Worm (Caenorhabditis elegans) whole organism, L1 larva: ENCODE measurements around the gene fbxa-112.
A peak's percentile ranks its signal among the peaks of the same experiment; 100 is the strongest.

Experiments used
- C04F5.9 ChIP-seq: sonication (generic microtip); optimal IDR thresholded peaks from 2 replicates; lab custom pipeline; 2016; ENCODE audit warnings: missing genetic modification characterization, missing compliant biosample characterization
- C34B4.2 ChIP-seq: sonication (generic microtip); optimal IDR thresholded peaks from 2 replicates; lab custom pipeline; 2017; ENCODE audit warnings: mild to moderate bottlenecking, missing genetic modification characterization, missing compliant biosample characterization
- F16B12.6 ChIP-seq: fragments of 150-350 bp; optimal IDR thresholded peaks from 2 replicates; lab custom pipeline; 2014; ENCODE audit warnings: missing biosample characterization, missing genetic modification characterization
- Y116A8C.19 ChIP-seq: sonication (generic microtip); optimal IDR thresholded peaks from 2 replicates; lab custom pipeline; 2016; ENCODE audit warnings: missing compliant biosample characterization, missing genetic modification characterization, borderline replicate concordance
- aha-1 ChIP-seq: fragments of 150-350 bp; optimal IDR thresholded peaks from 2 replicates; lab custom pipeline; 2014; ENCODE audit warnings: missing biosample characterization, missing genetic modification characterization
- aly-2 ChIP-seq: fragments of 150-350 bp; optimal IDR thresholded peaks from 2 replicates; lab custom pipeline; 2014; ENCODE audit warnings: missing biosample characterization, missing genetic modification characterization
- ama-1 ChIP-seq: fragments of 150-350 bp; optimal IDR thresholded peaks from 2 replicates; lab custom pipeline; 2014
- blmp-1 ChIP-seq: fragments of 150-350 bp; optimal IDR thresholded peaks from 2 replicates; lab custom pipeline; 2014; ENCODE audit warnings: missing biosample characterization, missing genetic modification characterization
- ceh-8 ChIP-seq: fragments of 200-800 bp; sonication (Bioruptor generic); optimal IDR thresholded peaks from 2 replicates; lab custom pipeline; 2018; ENCODE audit warnings: mild to moderate bottlenecking, missing genetic modification characterization, moderate library complexity, missing compliant biosample characterization
- ceh-82 ChIP-seq, 3 experiments: fragments of 150-350 bp in 1 of 3; sonication (generic microtip) in 2 of 3; optimal IDR thresholded peaks; 2 replicates each; lab custom pipeline; 2014 to 2017; ENCODE audit warnings: missing biosample characterization in 3 of 3, missing genetic modification characterization in 3 of 3
- ceh-88 ChIP-seq: fragments of 200-800 bp; sonication (Bioruptor generic); IDR thresholded peaks from 2 replicates; pipeline ENCODE4 v1.3.6; 2022; ENCODE audit warnings: missing genetic modification characterization, missing compliant biosample characterization
- ceh-90 ChIP-seq: sonication (generic microtip); optimal IDR thresholded peaks from 2 replicates; lab custom pipeline; 2016; ENCODE audit warnings: missing genetic modification characterization, missing compliant biosample characterization
- ces-1 ChIP-seq: fragments of 150-350 bp; optimal IDR thresholded peaks from 2 replicates; lab custom pipeline; 2014; ENCODE audit warnings: missing biosample characterization, missing genetic modification reagents, missing genetic modification characterization
- dpl-1 ChIP-seq, 3 experiments: fragments of 150-350 bp in 2 of 3; sonication (generic microtip) in 1 of 3; optimal IDR thresholded peaks; 2 replicates each; lab custom pipeline; 2014 to 2017; ENCODE audit warnings: missing biosample characterization in 3 of 3, missing genetic modification characterization in 3 of 3, missing genetic modification reagents in 3 of 3
- dsc-1 ChIP-seq: sonication (generic microtip); optimal IDR thresholded peaks from 2 replicates; lab custom pipeline; 2016; ENCODE audit warnings: mild to moderate bottlenecking, missing genetic modification characterization, missing compliant biosample characterization
- efl-1 ChIP-seq, 4 experiments: fragments of 150-350 bp; optimal IDR thresholded peaks in 3 of 4; peaks in 1 of 4; 1 replicate in 1 of 4; 2 replicates in 3 of 4; lab custom pipeline; 2014; ENCODE audit warnings: missing biosample characterization in 2 of 4, missing genetic modification characterization in 2 of 4, missing genetic modification reagents in 2 of 4
- efl-3 ChIP-seq: fragments of 200-800 bp; sonication (Bioruptor generic); optimal IDR thresholded peaks from 2 replicates; lab custom pipeline; 2018; ENCODE audit warnings: mild to moderate bottlenecking, missing genetic modification characterization, missing compliant biosample characterization
- egl-13 ChIP-seq: sonication (generic microtip); optimal IDR thresholded peaks from 2 replicates; lab custom pipeline; 2016; ENCODE audit warnings: missing genotype, missing genetic modification reagents, missing genetic modification characterization, missing compliant biosample characterization
- egl-27 ChIP-seq, 2 experiments: fragments of 150-350 bp in 1 of 2; sonication (generic microtip); optimal IDR thresholded peaks; 3 replicates each; lab custom pipeline; 2017 to 2018; ENCODE audit warnings: missing biosample characterization in 2 of 2, missing genetic modification characterization in 2 of 2, missing genetic modification reagents in 2 of 2
- ets-5 ChIP-seq: fragments of 200-800 bp; sonication (Bioruptor generic); IDR thresholded peaks from 2 replicates; pipeline ENCODE4 v1.3.6; 2022; ENCODE audit warnings: missing genetic modification characterization, missing compliant biosample characterization
- fkh-8 ChIP-seq: sonication (generic microtip); optimal IDR thresholded peaks from 2 replicates; lab custom pipeline; 2016; ENCODE audit warnings: mild to moderate bottlenecking, missing genetic modification characterization, missing compliant biosample characterization
- hlh-17 ChIP-seq: fragments of 200-800 bp; sonication (Bioruptor generic); optimal IDR thresholded peaks from 2 replicates; lab custom pipeline; 2018; ENCODE audit warnings: missing genetic modification characterization, mild to moderate bottlenecking, missing compliant biosample characterization, moderate library complexity, borderline replicate concordance
- hpl-2 ChIP-seq: fragments of 150-350 bp; optimal IDR thresholded peaks from 2 replicates; lab custom pipeline; 2014; ENCODE audit warnings: missing biosample characterization, missing genetic modification reagents, missing genetic modification characterization
- irx-1 ChIP-seq: sonication (generic microtip); optimal IDR thresholded peaks from 2 replicates; lab custom pipeline; 2016; ENCODE audit warnings: missing genetic modification characterization, missing compliant biosample characterization
- jun-1 ChIP-seq: fragments of 150-350 bp; optimal IDR thresholded peaks from 2 replicates; lab custom pipeline; 2014; ENCODE audit warnings: missing biosample characterization, missing genetic modification reagents, missing genetic modification characterization
- lin-13 ChIP-seq: fragments of 150-350 bp; optimal IDR thresholded peaks from 2 replicates; lab custom pipeline; 2014; ENCODE audit warnings: missing biosample characterization, missing genetic modification reagents, missing genetic modification characterization
- lin-35 ChIP-seq, 2 experiments: fragments of 150-350 bp; optimal IDR thresholded peaks; 2 replicates each; lab custom pipeline; 2014; ENCODE audit warnings: missing biosample characterization in 2 of 2, missing genetic modification characterization in 2 of 2, missing genetic modification reagents in 2 of 2
- lin-39 ChIP-seq: fragments of 150-350 bp; optimal IDR thresholded peaks from 2 replicates; lab custom pipeline; 2014; ENCODE audit warnings: missing biosample characterization, missing genetic modification reagents, missing genetic modification characterization
- lsy-2 ChIP-seq, 2 experiments: fragments of 150-350 bp; optimal IDR thresholded peaks; 2 replicates each; lab custom pipeline; 2014; ENCODE audit warnings: missing biosample characterization in 2 of 2, missing genetic modification characterization in 2 of 2
- mef-2 ChIP-seq: fragments of 150-350 bp; optimal IDR thresholded peaks from 2 replicates; lab custom pipeline; 2014; ENCODE audit warnings: missing biosample characterization, missing genetic modification characterization
- nhr-12 ChIP-seq: sonication (generic microtip); optimal IDR thresholded peaks from 2 replicates; lab custom pipeline; 2017; ENCODE audit warnings: missing biosample characterization, missing genetic modification characterization
- nhr-20 ChIP-seq: sonication (generic microtip); optimal IDR thresholded peaks from 2 replicates; lab custom pipeline; 2016; ENCODE audit warnings: mild to moderate bottlenecking, missing genetic modification characterization, missing compliant biosample characterization
- nhr-237 ChIP-seq: fragments of 150-350 bp; optimal IDR thresholded peaks from 2 replicates; lab custom pipeline; 2014; ENCODE audit warnings: missing biosample characterization, missing genetic modification characterization
- nhr-71 ChIP-seq: sonication (generic microtip); optimal IDR thresholded peaks from 2 replicates; lab custom pipeline; 2016; ENCODE audit warnings: mild to moderate bottlenecking, missing genetic modification characterization, moderate library complexity, missing compliant biosample characterization
- nhr-77 ChIP-seq: fragments of 150-350 bp; optimal IDR thresholded peaks from 2 replicates; lab custom pipeline; 2014; ENCODE audit warnings: missing biosample characterization, missing genetic modification characterization
- nhr-85 ChIP-seq: sonication (generic microtip); peaks from one replicate; lab custom pipeline; 2016; ENCODE audit warnings: missing genetic modification characterization, inconsistent platforms, missing compliant biosample characterization
- pqm-1 ChIP-seq: sonication (generic microtip); optimal IDR thresholded peaks from 3 replicates; lab custom pipeline; 2017; ENCODE audit warnings: missing biosample characterization, missing genetic modification characterization
- skn-1 ChIP-seq: fragments of 150-350 bp; optimal IDR thresholded peaks from 2 replicates; lab custom pipeline; 2014; ENCODE audit warnings: missing biosample characterization, missing genetic modification characterization
- sox-4 ChIP-seq: sonication (generic microtip); optimal IDR thresholded peaks from 2 replicates; lab custom pipeline; 2016; ENCODE audit warnings: missing genetic modification characterization, missing compliant biosample characterization
- swsn-7 ChIP-seq: sonication (generic microtip); optimal IDR thresholded peaks from 2 replicates; lab custom pipeline; 2016; ENCODE audit warnings: missing genetic modification characterization, missing compliant biosample characterization
- tbx-2 ChIP-seq: sonication (generic microtip); optimal IDR thresholded peaks from 2 replicates; lab custom pipeline; 2016; ENCODE audit warnings: missing genetic modification characterization, missing compliant biosample characterization
- unc-30 ChIP-seq: sonication (generic microtip); optimal IDR thresholded peaks from 2 replicates; lab custom pipeline; 2017; ENCODE audit warnings: missing biosample characterization, missing genetic modification characterization
- unc-62 ChIP-seq: fragments of 150-350 bp; optimal IDR thresholded peaks from 2 replicates; lab custom pipeline; 2014; ENCODE audit warnings: missing biosample characterization, missing genetic modification reagents, missing genetic modification characterization
- unc-86 ChIP-seq: sonication (generic microtip); optimal IDR thresholded peaks from 2 replicates; lab custom pipeline; 2016; ENCODE audit warnings: missing genetic modification characterization, missing compliant biosample characterization
- xbp-1 ChIP-seq: sonication (generic microtip); optimal IDR thresholded peaks from 2 replicates; lab custom pipeline; 2016; ENCODE audit warnings: missing genetic modification characterization, missing compliant biosample characterization
- ztf-11 ChIP-seq, 2 experiments: sonication (generic microtip); optimal IDR thresholded peaks; 2 replicates each; lab custom pipeline; 2016 to 2017; ENCODE audit warnings: missing genetic modification characterization in 2 of 2, missing biosample characterization in 1 of 2, missing compliant biosample characterization in 1 of 2
- ztf-4 ChIP-seq: fragments of 150-350 bp; optimal IDR thresholded peaks from 2 replicates; lab custom pipeline; 2014; ENCODE audit warnings: missing biosample characterization, missing genetic modification characterization

Gene fbxa-112

DNA sequence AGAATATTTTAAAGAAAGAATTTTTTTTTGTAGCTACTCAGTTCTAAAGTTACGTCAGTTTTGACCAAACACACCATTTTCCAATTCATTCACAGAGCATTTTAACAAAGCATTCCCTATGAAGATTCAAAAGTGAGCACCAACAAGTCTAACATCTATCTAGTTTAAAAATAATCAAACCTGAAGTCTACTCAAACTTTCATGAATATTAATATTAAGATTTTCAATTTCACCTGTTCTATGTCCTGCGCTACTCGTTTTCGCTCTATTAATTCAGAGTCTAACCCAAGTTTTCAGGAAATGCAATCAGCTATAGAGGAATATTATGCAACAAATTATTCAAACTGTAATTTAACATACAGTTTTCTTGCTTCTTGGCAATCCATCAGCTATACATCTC is 24.2 kb upstream of the fbxa-112 start, which contains the start of gene srh-119:
srh-119 (plus strand) TSS at position 301 of the 400 bp plus-strand sequence.
- TF ChIP-seq xbp-1: no peak
- TF ChIP-seq fkh-8 (tag; lab: Kevin White, UChicago): no peak
- TF ChIP-seq Y116A8C.19 (tag; lab: Kevin White, UChicago): no peak
- TF ChIP-seq lin-13 (GFP tag; lab: Kevin White, UChicago): no peak
- no peak for TF ChIP-seq ztf-11 (tag; optimal IDR thresholded peaks at IDR 0.05; lab: Kevin White, UChicago)
- TF ChIP-seq ceh-82 (tag; optimal IDR thresholded peaks at IDR 0.05; lab: Kevin White, UChicago): no peak
- TF ChIP-seq C34B4.2 (tag; lab: Kevin White, UChicago): no peak
- no peak for TF ChIP-seq aha-1
- no peak for TF ChIP-seq mef-2
- TF ChIP-seq hlh-17: no peak
- no peak for TF ChIP-seq lsy-2 (tag; optimal IDR thresholded peaks at IDR 0.05; lab: Kevin White, UChicago)
- no peak for TF ChIP-seq lin-35 (GFP tag; optimal IDR thresholded peaks at IDR 0.05; lab: Kevin White, UChicago)
- no peak for TF ChIP-seq egl-27 (tag; optimal IDR thresholded peaks at IDR 0.05; lab: Kevin White, UChicago)
- TF ChIP-seq nhr-237 (tag; lab: Kevin White, UChicago): no peak
- TF ChIP-seq dsc-1 (tag; lab: Kevin White, UChicago): no peak
- TF ChIP-seq nhr-77: no peak

DNA sequence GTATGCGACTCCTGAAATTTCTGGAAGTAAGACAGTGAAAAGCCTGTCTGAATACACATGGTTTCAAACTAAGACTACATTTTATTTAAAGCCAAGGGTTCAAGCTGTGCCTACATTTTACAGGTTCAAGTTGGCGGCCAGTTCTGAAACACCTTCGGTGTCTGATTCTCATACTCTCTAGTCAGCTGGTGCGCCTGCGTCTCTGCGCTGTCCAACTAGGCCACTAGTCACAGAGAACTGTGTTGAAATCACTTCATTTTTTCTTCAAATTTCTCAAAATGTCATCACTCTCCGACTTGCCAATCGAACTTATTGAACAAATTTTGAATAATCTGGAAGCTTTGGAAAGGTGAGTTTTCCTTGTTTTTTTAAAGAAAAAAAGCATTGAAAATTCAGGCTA is 18.7 kb upstream of the fbxa-112 start, which contains the start of gene fbxa-90:
fbxa-90 (plus strand) TSS at position 179 of the 400 bp plus-strand sequence.
- TF ChIP-seq lin-35 (GFP tag; optimal IDR thresholded peaks at IDR 0.05; lab: Kevin White, UChicago): peak in 1 of 2 experiments; percentile 54
- TF ChIP-seq unc-62 (GFP tag; lab: Kevin White, UChicago): no peak
- TF ChIP-seq swsn-7 (tag; lab: Kevin White, UChicago): no peak
- TF ChIP-seq skn-1: peak; percentile 15
- no peak for TF ChIP-seq jun-1 (tag; lab: Kevin White, UChicago)
- no peak for TF ChIP-seq C04F5.9 (tag; lab: Kevin White, UChicago)
- no peak for TF ChIP-seq xbp-1
- peak in 2 of 3 experiments; percentile 27 to 31 for TF ChIP-seq dpl-1 (GFP tag; optimal IDR thresholded peaks at IDR 0.05; lab: Kevin White, UChicago)
- no peak for TF ChIP-seq ztf-11 (tag; optimal IDR thresholded peaks at IDR 0.05; lab: Kevin White, UChicago)
- TF ChIP-seq lsy-2 (tag; optimal IDR thresholded peaks at IDR 0.05; lab: Kevin White, UChicago): no peak
- TF ChIP-seq ceh-90 (tag; lab: Kevin White, UChicago): no peak
- TF ChIP-seq mef-2: no peak
- TF ChIP-seq efl-3 (GFP tag; lab: Kevin White, UChicago): no peak
- TF ChIP-seq egl-13 (tag; lab: Kevin White, UChicago): no peak
- TF ChIP-seq Y116A8C.19 (tag; lab: Kevin White, UChicago): no peak
- TF ChIP-seq sox-4: no peak
- no peak for TF ChIP-seq ces-1 (GFP tag; lab: Kevin White, UChicago)
- no peak for TF ChIP-seq tbx-2
- TF ChIP-seq ceh-88 (GFP tag; lab: Robert Waterston, UW): no peak
- TF ChIP-seq hpl-2 (GFP tag; lab: Kevin White, UChicago): no peak
- no peak for TF ChIP-seq unc-86
- no peak for TF ChIP-seq nhr-71 (tag; lab: Kevin White, UChicago)
- peak; percentile 29 to 64 for TF ChIP-seq efl-1 (optimal IDR thresholded peaks at IDR 0.05; lab: Kevin White, UChicago)
- peak in 1 of 2 experiments; percentile 94 for TF ChIP-seq efl-1 (GFP tag; optimal IDR thresholded peaks at IDR 0.05 in 1 of 2; lab: Kevin White, UChicago)
- no peak for TF ChIP-seq lin-39 (tag; lab: Kevin White, UChicago)

- TF ChIP-seq irx-1 (tag; lab: Kevin White, UChicago): peak; percentile 91
- TF ChIP-seq pqm-1 (tag; lab: Kevin White, UChicago): no peak
- TF ChIP-seq ztf-4 (tag; lab: Kevin White, UChicago): peak; percentile 84
- peak; percentile 77 for TF ChIP-seq aly-2 (tag; lab: Kevin White, UChicago)
- TF ChIP-seq ets-5 (GFP tag; lab: Robert Waterston, UW): no peak
- peak; percentile 80 to 96 (median 94) for TF ChIP-seq ceh-82 (tag; optimal IDR thresholded peaks at IDR 0.05; lab: Kevin White, UChicago)
- no peak for TF ChIP-seq efl-3 (GFP tag; lab: Kevin White, UChicago)
- TF ChIP-seq fkh-8 (tag; lab: Kevin White, UChicago): peak; percentile 91
- no peak for TF ChIP-seq nhr-12 (tag; lab: Kevin White, UChicago)
- peak; percentile 95 for TF ChIP-seq nhr-85 (tag; lab: Kevin White, UChicago)
- peak; percentile 52 for TF ChIP-seq C04F5.9 (tag; lab: Kevin White, UChicago)
- peak; percentile 89 for TF ChIP-seq ceh-8 (GFP tag; lab: Kevin White, UChicago)
- peak; percentile 93 to 95 for TF ChIP-seq lsy-2 (tag; optimal IDR thresholded peaks at IDR 0.05; lab: Kevin White, UChicago)
- TF ChIP-seq ama-1 (lab: Kevin White, UChicago): no peak
- no peak for TF ChIP-seq hlh-17
- TF ChIP-seq skn-1: peak; percentile 94
- TF ChIP-seq dsc-1 (tag; lab: Kevin White, UChicago): peak; percentile 96
- peak; percentile 98 for TF ChIP-seq xbp-1
- TF ChIP-seq nhr-20 (tag; lab: Kevin White, UChicago): peak; percentile 96
- TF ChIP-seq F16B12.6 (tag; lab: Kevin White, UChicago): peak; percentile 59
- TF ChIP-seq ceh-88 (GFP tag; lab: Robert Waterston, UW): peak; percentile 75
- peak; percentile 82 for TF ChIP-seq sox-4
- TF ChIP-seq unc-30 (tag; lab: Kevin White, UChicago): no peak
- peak; percentile 97 to 100 for TF ChIP-seq efl-1 (optimal IDR thresholded peaks at IDR 0.05; lab: Kevin White, UChicago)
- peak in 1 of 2 experiments; percentile 100 for TF ChIP-seq efl-1 (GFP tag; optimal IDR thresholded peaks at IDR 0.05 in 1 of 2; lab: Kevin White, UChicago)
- TF ChIP-seq nhr-237 (tag; lab: Kevin White, UChicago): peak; percentile 88
- TF ChIP-seq mef-2: peak; percentile 64
- TF ChIP-seq blmp-1 (tag; lab: Kevin White, UChicago): peak; percentile 65
Observed at ce11 chrV:16965655-16966054, 17.7 kb upstream of the fbxa-112 start, which contains the start of gene efl-1. Gene efl-1, minus strand, starts transcription at chrV:16965675.
